Fruit fly (Drosophila melanogaster) whole organism, wandering third instar larva: ENCODE results near the gene gry.

ENCODE experiments used
- Dfd ChIP-seq: fragments of >200 bp; optimal IDR thresholded peaks from 2 replicates; lab custom pipeline; 2017; ENCODE audit warnings: missing biosample characterization, missing genetic modification characterization
- GATAd ChIP-seq: sonication (Bioruptor generic); optimal IDR thresholded peaks from 2 replicates; lab custom pipeline; 2016; ENCODE audit warnings: missing biosample characterization, missing genetic modification characterization
- Hnf4 ChIP-seq: fragments of 200-800 bp; sonication (Bioruptor generic); optimal IDR thresholded peaks from 2 replicates; lab custom pipeline; 2016; ENCODE audit warnings: missing biosample characterization, mild to moderate bottlenecking, missing genetic modification characterization
- Hr83 ChIP-seq: fragments of 200-300 bp; sonication (Bioruptor generic); optimal IDR thresholded peaks from 2 replicates; lab custom pipeline; 2016; ENCODE audit warnings: missing biosample characterization, mild to moderate bottlenecking, missing genetic modification characterization, moderate library complexity; ENCODE audit not compliant: poor library complexity, severe bottlenecking
- OdsH ChIP-seq: fragments of 200-800 bp; sonication (Bioruptor generic); optimal IDR thresholded peaks from 2 replicates; lab custom pipeline; 2016; ENCODE audit warnings: missing biosample characterization, mild to moderate bottlenecking, missing genetic modification characterization
- br ChIP-seq: fragments of 200-800 bp; sonication (Bioruptor generic); optimal IDR thresholded peaks from 2 replicates; lab custom pipeline; 2016; ENCODE audit warnings: missing biosample characterization, missing genetic modification characterization
- fru ChIP-seq: fragments of 200-800 bp; sonication (Bioruptor generic); optimal IDR thresholded peaks from 3 replicates; lab custom pipeline; 2016; ENCODE audit warnings: missing biosample characterization, mild to moderate bottlenecking, missing genetic modification characterization
- h ChIP-seq: fragments of 200-800 bp; sonication (Bioruptor generic); optimal IDR thresholded peaks from 3 replicates; lab custom pipeline; 2016; ENCODE audit warnings: missing biosample characterization, mild to moderate bottlenecking, missing genetic modification characterization
- rgr ChIP-seq: fragments of 200-800 bp; sonication (Bioruptor generic); optimal IDR thresholded peaks from 3 replicates; lab custom pipeline; 2016; ENCODE audit warnings: missing biosample characterization, mild to moderate bottlenecking, missing genetic modification characterization

DNA sequence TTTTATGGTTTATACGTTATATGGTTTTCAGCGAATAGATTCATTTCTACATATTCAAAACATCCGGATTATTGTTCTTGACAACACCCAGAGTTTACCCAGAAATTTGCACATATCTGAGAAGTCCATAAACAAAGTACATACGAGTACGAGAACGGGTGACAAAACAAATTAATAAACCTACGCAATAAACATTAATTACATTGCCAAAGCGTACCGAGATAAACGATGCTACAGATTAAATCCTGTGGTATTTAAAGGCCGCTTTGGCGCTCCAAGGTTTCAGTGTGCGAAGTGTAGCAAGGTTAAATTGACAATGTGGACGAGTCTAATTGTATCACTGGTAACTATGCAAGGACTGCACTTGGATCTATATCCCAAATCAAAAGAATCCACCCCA lies 11.6 kb upstream of the gry start, which contains the start of gene CG14957:
- TF ChIP-seq fru (GFP tag; lab: Kevin White, UChicago), result no peak
- TF ChIP-seq Dfd (GFP tag; lab: Kevin White, UChicago), result no peak
- TF ChIP-seq OdsH, result no peak
- TF ChIP-seq Hnf4 (GFP tag; lab: Kevin White, UChicago), result peak; percentile 18
- TF ChIP-seq h (GFP tag; lab: Kevin White, UChicago), result no peak
- TF ChIP-seq Hr83 (GFP tag; lab: Kevin White, UChicago), result peak; percentile 18
- no peak for TF ChIP-seq rgr (GFP tag; lab: Kevin White, UChicago)
- no peak for TF ChIP-seq br (GFP tag; lab: Kevin White, UChicago)
- TF ChIP-seq GATAd, result no peak
